Fruit fly (Drosophila melanogaster) whole organism, embryonic: ENCODE results near the gene CG6791.

ENCODE experiments used
- ATbp ChIP-seq: fragments of 200-800 bp; sonication (Bioruptor generic); optimal IDR thresholded peaks from 2 replicates; lab custom pipeline; 2017; ENCODE audit warnings: missing biosample characterization, mild to moderate bottlenecking, missing genetic modification characterization, missing genetic modification reagents
- Antp ChIP-seq: fragments of 200-800 bp; sonication (Bioruptor generic); optimal IDR thresholded peaks from 3 replicates; lab custom pipeline; 2016; ENCODE audit warnings: missing biosample characterization, missing genetic modification characterization
- Atf6 ChIP-seq: fragments of 200-800 bp; sonication (Bioruptor generic); IDR thresholded peaks from 2 replicates; pipeline ENCODE4 v1.3.6; 2022; ENCODE audit warnings: missing biosample characterization, missing genetic modification characterization
- Blimp-1 ChIP-seq: fragments of 200-800 bp; sonication (Bioruptor generic); optimal IDR thresholded peaks from 3 replicates; lab custom pipeline; 2018; ENCODE audit warnings: missing biosample characterization, missing genetic modification characterization, mild to moderate bottlenecking, moderate library complexity, missing genetic modification reagents
- BtbVII ChIP-seq: fragments of 200-800 bp; sonication (Bioruptor generic); optimal IDR thresholded peaks from 3 replicates; lab custom pipeline; 2017; ENCODE audit warnings: missing biosample characterization, mild to moderate bottlenecking, missing genetic modification characterization
- CG13287 ChIP-seq: fragments of 200-800 bp; sonication (Bioruptor generic); IDR thresholded peaks from 2 replicates; pipeline ENCODE4 v1.3.6; 2022; ENCODE audit warnings: missing biosample characterization, missing genetic modification characterization; ENCODE audit not compliant: partially characterized antibody
- CG13424 ChIP-seq: fragments of 200-800 bp; sonication (Bioruptor generic); optimal IDR thresholded peaks from 2 replicates; lab custom pipeline; 2019; ENCODE audit warnings: missing biosample characterization, mild to moderate bottlenecking, missing genetic modification characterization, moderate library complexity
- CG14965 ChIP-seq: fragments of 200-800 bp; sonication (Bioruptor generic); optimal IDR thresholded peaks from 2 replicates; lab custom pipeline; 2016; ENCODE audit warnings: missing biosample characterization, missing genetic modification characterization, borderline replicate concordance
- CG15073 ChIP-seq: fragments of 200-800 bp; sonication (Bioruptor generic); optimal IDR thresholded peaks from 2 replicates; lab custom pipeline; 2016; ENCODE audit warnings: missing biosample characterization, missing genetic modification characterization
- CG1647 ChIP-seq: fragments of 200-800 bp; sonication (Bioruptor generic); optimal IDR thresholded peaks from 3 replicates; lab custom pipeline; 2016; ENCODE audit warnings: missing biosample characterization, missing genetic modification characterization
- CG2202 ChIP-seq: fragments of 200-800 bp; sonication (Bioruptor generic); optimal IDR thresholded peaks from 2 replicates; lab custom pipeline; 2018; ENCODE audit warnings: missing biosample characterization, mild to moderate bottlenecking, missing genetic modification characterization
- CG2875 ChIP-seq: fragments of 200-800 bp; sonication (Bioruptor generic); optimal IDR thresholded peaks from 2 replicates; lab custom pipeline; 2017; ENCODE audit warnings: missing biosample characterization, mild to moderate bottlenecking, missing genetic modification characterization, missing genetic modification reagents
- CG33557 ChIP-seq: fragments of 200-800 bp; sonication (Bioruptor generic); optimal IDR thresholded peaks from 2 replicates; lab custom pipeline; 2019; ENCODE audit warnings: missing biosample characterization, mild to moderate bottlenecking, missing genetic modification characterization, moderate library complexity
- CG4424 ChIP-seq: fragments of 200-800 bp; sonication (Bioruptor generic); optimal IDR thresholded peaks from 3 replicates; lab custom pipeline; 2016; ENCODE audit warnings: missing biosample characterization, missing genetic modification characterization
- CG5180 ChIP-seq: fragments of 200-800 bp; sonication (Bioruptor generic); optimal IDR thresholded peaks from 3 replicates; lab custom pipeline; 2017; ENCODE audit warnings: missing biosample characterization, missing genetic modification characterization, mild to moderate bottlenecking, moderate library complexity, missing genetic modification reagents
- CG6272 ChIP-seq: fragments of 200-800 bp; sonication (Bioruptor generic); IDR thresholded peaks from 2 replicates; pipeline ENCODE4 v1.3.6; 2022; ENCODE audit warnings: missing biosample characterization, missing genetic modification characterization
- CG6654 ChIP-seq: fragments of 200-800 bp; sonication (Bioruptor generic); optimal IDR thresholded peaks from 2 replicates; lab custom pipeline; 2017; ENCODE audit warnings: missing biosample characterization, mild to moderate bottlenecking, missing genetic modification characterization
- CG7271 ChIP-seq: fragments of 200-800 bp; sonication (Bioruptor generic); optimal IDR thresholded peaks from 2 replicates; lab custom pipeline; 2018; ENCODE audit warnings: missing biosample characterization, mild to moderate bottlenecking, missing genetic modification characterization, moderate library complexity
- CG8290 ChIP-seq, 3 experiments: fragments of 200-800 bp; sonication (Bioruptor generic); optimal IDR thresholded peaks; 2 replicates each; lab custom pipeline; 2016 to 2019; ENCODE audit warnings: missing biosample characterization in 3 of 3, missing genetic modification characterization in 3 of 3, mild to moderate bottlenecking in 2 of 3, moderate library complexity in 1 of 3
- CG9215 ChIP-seq: fragments of 200-800 bp; sonication (Bioruptor generic); IDR thresholded peaks from 2 replicates; pipeline ENCODE4 v1.3.6; 2022; ENCODE audit warnings: missing biosample characterization, missing genetic modification characterization
- CG9876 ChIP-seq: fragments of 200-800 bp; sonication (Bioruptor generic); optimal IDR thresholded peaks from 2 replicates; lab custom pipeline; 2016; ENCODE audit warnings: missing biosample characterization, missing genetic modification characterization
- D19A ChIP-seq: fragments of 200-800 bp; optimal IDR thresholded peaks from 3 replicates; lab custom pipeline; 2019; ENCODE audit warnings: missing biosample characterization, mild to moderate bottlenecking, missing genetic modification characterization, moderate library complexity
- Dad ChIP-seq: fragments of 200-800 bp; sonication (Bioruptor generic); optimal IDR thresholded peaks from 3 replicates; lab custom pipeline; 2016; ENCODE audit warnings: missing biosample characterization, missing genetic modification characterization
- ERR ChIP-seq: fragments of 200-800 bp; sonication (Bioruptor generic); optimal IDR thresholded peaks from 2 replicates; lab custom pipeline; 2016; ENCODE audit warnings: missing biosample characterization, missing genetic modification characterization
- Elba2 ChIP-seq: fragments of 200-800 bp; sonication (Bioruptor generic); optimal IDR thresholded peaks from 3 replicates; lab custom pipeline; 2016; ENCODE audit warnings: missing biosample characterization, missing genetic modification characterization
- Fer1 ChIP-seq: fragments of 200-800 bp; sonication (Bioruptor generic); optimal IDR thresholded peaks from 2 replicates; lab custom pipeline; 2017; ENCODE audit warnings: missing biosample characterization, mild to moderate bottlenecking, missing genetic modification characterization
- HLH3B ChIP-seq: fragments of 200-800 bp; sonication (Bioruptor generic); IDR thresholded peaks from 2 replicates; pipeline ENCODE4 v1.3.6; 2022; ENCODE audit warnings: missing biosample characterization, missing genetic modification characterization
- NK7.1 ChIP-seq: fragments of 200-800 bp; sonication (Bioruptor generic); optimal IDR thresholded peaks from 3 replicates; lab custom pipeline; 2016; ENCODE audit warnings: missing biosample characterization, missing genetic modification characterization
- Pdp1 ChIP-seq, 2 experiments: fragments of 200-800 bp; sonication (Bioruptor generic); optimal IDR thresholded peaks; 3 replicates each; lab custom pipeline; 2016; ENCODE audit warnings: missing biosample characterization in 2 of 2, missing genetic modification characterization in 2 of 2, mild to moderate bottlenecking in 1 of 2, moderate library complexity in 1 of 2
- Ptx1 ChIP-seq: fragments of 200-800 bp; sonication (Bioruptor generic); IDR thresholded peaks from 2 replicates; pipeline ENCODE4 v1.3.6; 2022; ENCODE audit warnings: missing biosample characterization, missing genetic modification characterization
- Sox100B ChIP-seq: fragments of 200-800 bp; sonication (Bioruptor generic); optimal IDR thresholded peaks from 3 replicates; lab custom pipeline; 2018; ENCODE audit warnings: missing biosample characterization, mild to moderate bottlenecking, missing genetic modification characterization
- ab ChIP-seq: fragments of 200-800 bp; sonication (Bioruptor generic); optimal IDR thresholded peaks from 2 replicates; lab custom pipeline; 2016; ENCODE audit warnings: missing biosample characterization, missing genetic modification characterization
- al ChIP-seq: fragments of 200-800 bp; sonication (Bioruptor generic); IDR thresholded peaks from 2 replicates; pipeline ENCODE4 v1.3.6; 2022; ENCODE audit warnings: missing biosample characterization, missing genetic modification characterization
- chinmo ChIP-seq: fragments of 200-800 bp; sonication (Bioruptor generic); IDR thresholded peaks from 4 replicates; pipeline ENCODE4 v1.3.6; 2022; ENCODE audit warnings: missing biosample characterization, missing genetic modification characterization; ENCODE audit not compliant: partially characterized antibody
- chn ChIP-seq: fragments of 200-800 bp; sonication (Bioruptor generic); optimal IDR thresholded peaks from 2 replicates; lab custom pipeline; 2016; ENCODE audit warnings: missing biosample characterization, missing genetic modification characterization
- dan ChIP-seq: fragments of 200-800 bp; sonication (Bioruptor generic); IDR thresholded peaks from 2 replicates; pipeline ENCODE4 v1.3.6; 2022; ENCODE audit warnings: missing biosample characterization, missing genetic modification characterization
- eve ChIP-seq, 2 experiments: fragments of >200 bp; optimal IDR thresholded peaks; 2 replicates each; lab custom pipeline; 2017; ENCODE audit warnings: missing biosample characterization in 2 of 2, missing genetic modification characterization in 2 of 2
- fd102C ChIP-seq: fragments of 200-800 bp; sonication (Bioruptor generic); optimal IDR thresholded peaks from 2 replicates; lab custom pipeline; 2018; ENCODE audit warnings: missing biosample characterization, mild to moderate bottlenecking, missing genetic modification characterization, moderate library complexity
- fru ChIP-seq: fragments of >200 bp; optimal IDR thresholded peaks from 2 replicates; lab custom pipeline; 2017
- gce ChIP-seq: fragments of 200-800 bp; sonication (Bioruptor generic); IDR thresholded peaks from 3 replicates; pipeline ENCODE4 v1.3.6; 2022; ENCODE audit warnings: missing biosample characterization, missing genetic modification characterization
- gcm ChIP-seq: fragments of 200-800 bp; sonication (Bioruptor generic); optimal IDR thresholded peaks from 2 replicates; lab custom pipeline; 2019; ENCODE audit warnings: missing biosample characterization, mild to moderate bottlenecking, missing genetic modification characterization, moderate library complexity
- kay ChIP-seq: fragments of 200-800 bp; sonication (Bioruptor generic); optimal IDR thresholded peaks from 2 replicates; lab custom pipeline; 2016; ENCODE audit warnings: missing biosample characterization, missing genetic modification characterization
- pb ChIP-seq: fragments of 200-800 bp; sonication (Bioruptor generic); optimal IDR thresholded peaks from 3 replicates; lab custom pipeline; 2016; ENCODE audit warnings: missing biosample characterization, missing genetic modification characterization
- pita ChIP-seq: fragments of 200-800 bp; sonication (Bioruptor generic); optimal IDR thresholded peaks from 2 replicates; lab custom pipeline; 2017; ENCODE audit warnings: missing biosample characterization, mild to moderate bottlenecking, missing genetic modification characterization
- pzg ChIP-seq: fragments of 200-800 bp; sonication (Bioruptor generic); optimal IDR thresholded peaks from 3 replicates; lab custom pipeline; 2018; ENCODE audit warnings: missing biosample characterization, mild to moderate bottlenecking, missing genetic modification characterization, moderate library complexity
- rib ChIP-seq: fragments of 200-800 bp; sonication (Bioruptor generic); IDR thresholded peaks from 2 replicates; pipeline ENCODE4 v1.3.6; 2022; ENCODE audit warnings: missing biosample characterization, missing genetic modification characterization
- ro ChIP-seq: fragments of 200-800 bp; sonication (Bioruptor generic); IDR thresholded peaks from 2 replicates; pipeline ENCODE4 v1.3.6; 2022; ENCODE audit warnings: missing biosample characterization, missing genetic modification characterization
- sob ChIP-seq: fragments of 200-800 bp; sonication (Bioruptor generic); IDR thresholded peaks from 2 replicates; pipeline ENCODE4 v1.3.6; 2022; ENCODE audit warnings: missing biosample characterization, missing genetic modification characterization
- sug ChIP-seq: fragments of 200-800 bp; optimal IDR thresholded peaks from 2 replicates; lab custom pipeline; 2019; ENCODE audit warnings: missing biosample characterization, mild to moderate bottlenecking, missing genetic modification characterization, moderate library complexity
- tna ChIP-seq: fragments of 200-800 bp; sonication (Bioruptor generic); IDR thresholded peaks from 2 replicates; pipeline ENCODE4 v1.3.6; 2022; ENCODE audit warnings: missing biosample characterization, missing genetic modification characterization; ENCODE audit not compliant: partially characterized antibody

Gene CG6791

DNA sequence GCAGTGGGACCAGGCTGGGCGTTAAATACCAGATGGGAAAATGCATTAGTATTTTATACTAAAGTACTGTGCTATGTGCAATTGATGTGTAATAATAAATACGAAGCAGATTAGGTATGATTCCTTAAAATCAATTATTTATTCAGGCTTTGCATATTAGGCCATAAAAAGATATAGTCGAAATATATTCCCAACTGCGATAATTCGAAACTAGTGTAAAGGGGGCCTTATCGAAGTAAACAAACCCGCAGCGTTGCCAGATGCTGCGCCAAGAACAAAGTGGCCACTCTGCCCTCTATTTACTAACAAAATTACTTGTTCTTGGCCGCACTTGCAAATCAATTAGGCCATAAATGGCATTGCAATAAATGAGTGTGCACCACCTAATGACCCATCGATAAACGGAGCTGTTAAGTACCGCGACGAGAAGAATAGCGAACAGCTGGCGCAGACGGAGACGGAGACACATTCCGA lies 32.4 kb downstream of the CG6791 start, which contains the start of gene CG10898 (continued):
- TF ChIP-seq chinmo (GFP tag; lab: Robert Waterston, UW) (0 out of 4 replicates have a peak, but pooled peaks have one; percentile 48), CG2202 (tag; lab: Kevin White, UChicago) (peak; percentile 28), rib (GFP tag; lab: Robert Waterston, UW) (peak; percentile 80), kay (GFP tag; lab: Kevin White, UChicago) (peak; percentile 67), gcm (GFP tag; lab: Kevin White, UChicago) (peak; percentile 62), CG6272 (GFP tag; lab: Robert Waterston, UW) (peak; percentile 80), CG33557 (GFP tag; lab: Kevin White, UChicago) (peak; percentile 40), CG15073 (GFP tag; lab: Kevin White, UChicago) (peak; percentile 48), Ptx1 (peak; percentile 87), dan (no peak), ab (GFP tag; lab: Kevin White, UChicago) (peak; percentile 65), tna (GFP tag; lab: Robert Waterston, UW) (no peak), pita (GFP tag; lab: Kevin White, UChicago) (no peak), Pdp1 (GFP tag; optimal IDR thresholded peaks at IDR 0.05; lab: Kevin White, UChicago) (peak; percentile 81 to 89), sob (GFP tag; lab: Robert Waterston, UW) (peak; percentile 89), CG7271 (tag; lab: Kevin White, UChicago) (peak; percentile 25), CG8290 (GFP tag; optimal IDR thresholded peaks at IDR 0.05; lab: Kevin White, UChicago) (peak; percentile 89), CG8290 (tag; optimal IDR thresholded peaks at IDR 0.05; lab: Kevin White, UChicago) (peak in 1 of 2 experiments; percentile 89), ERR (GFP tag; lab: Kevin White, UChicago) (peak; percentile 82), CG9215 (GFP tag; lab: Robert Waterston, UW) (peak; percentile 76), chn (GFP tag; lab: Kevin White, UChicago) (peak; percentile 85), ro (GFP tag; lab: Robert Waterston, UW) (0 out of 2 replicates have a peak, but pooled peaks have one; percentile 43), gce (GFP tag; lab: Robert Waterston, UW) (peak; percentile 84; the same call in 2 of the 3 replicates), fd102C (GFP tag; lab: Kevin White, UChicago) (no peak), eve (GFP tag; optimal IDR thresholded peaks at IDR 0.05; lab: Kevin White, UChicago) (no peak), CG1647 (GFP tag; lab: Kevin White, UChicago) (peak; percentile 87), CG13287 (GFP tag; lab: Robert Waterston, UW) (peak; percentile 56; the same call in 1 of the 2 replicates), Atf6 (peak; percentile 87), Antp (peak; percentile 88), ATbp (GFP tag; lab: Kevin White, UChicago) (peak; percentile 30), CG5180 (no peak), CG4424 (GFP tag; lab: Kevin White, UChicago) (peak; percentile 78), D19A (peak; percentile 44), Sox100B (GFP tag; lab: Kevin White, UChicago) (peak; percentile 46), CG14965 (GFP tag; lab: Kevin White, UChicago) (peak; percentile 8), CG2875 (GFP tag; lab: Kevin White, UChicago) (peak; percentile 39), pzg (GFP tag; lab: Kevin White, UChicago) (peak; percentile 81), BtbVII (GFP tag; lab: Kevin White, UChicago) (no peak), sug (tag; lab: Kevin White, UChicago) (peak; percentile 74), CG13424 (tag; lab: Kevin White, UChicago) (peak; percentile 86), CG9876 (GFP tag; lab: Kevin White, UChicago) (peak; percentile 73), NK7.1 (peak; percentile 65), Elba2 (peak; percentile 69), HLH3B (peak; percentile 84), CG6654 (GFP tag; lab: Kevin White, UChicago) (peak; percentile 44), Blimp-1 (GFP tag; lab: Kevin White, UChicago) (peak; percentile 86), pb (peak; percentile 61), al (GFP tag; lab: Robert Waterston, UW) (peak; percentile 78), Fer1 (GFP tag; lab: Kevin White, UChicago) (peak; percentile 73), fru (lab: Kevin White, UChicago) (no peak), Dad (GFP tag; lab: Kevin White, UChicago) (peak; percentile 67)
